Worm (Caenorhabditis elegans): ENCODE data around the gene vha-14.

Gene vha-14

ce11 chrIII:9528824-9529223 is 20.9 kb downstream of the vha-14 start, which contains the start of gene ZK1098.2 (continued):
- TF ChIP-seq ztf-11 (tag; optimal IDR thresholded peaks at IDR 0.05) (no peak), daf-8 (GFP tag; IDR thresholded peaks at IDR 0.05) (no peak), gei-8 (GFP tag; optimal IDR thresholded peaks at IDR 0.05) (no peak), aly-2 (tag; optimal IDR thresholded peaks at IDR 0.05) (no peak), hif-1 (tag; optimal IDR thresholded peaks at IDR 0.05) (peak in 1 of 2 experiments; percentile 50)

DNA sequence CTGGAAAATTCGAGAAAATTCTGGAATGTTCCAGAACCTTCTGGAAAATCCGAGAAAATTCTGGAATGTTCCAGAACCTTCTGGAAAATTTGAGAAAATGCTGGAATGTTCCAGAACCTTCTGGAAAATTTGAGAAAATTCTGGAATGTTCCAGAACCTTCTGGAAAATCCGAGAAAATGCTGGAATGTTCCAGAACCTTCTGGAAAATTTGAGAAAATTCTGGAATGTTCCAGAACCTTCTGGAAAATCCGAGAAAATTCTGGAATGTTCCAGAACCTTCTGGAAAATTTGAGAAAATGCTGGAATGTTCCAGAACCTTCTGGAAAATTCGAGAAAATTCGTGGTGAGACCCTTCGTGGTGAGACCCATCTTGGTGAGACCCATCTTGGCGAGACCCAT is 26.3 kb downstream of the vha-14 start:
- TF ChIP-seq lin-38 (GFP tag; IDR thresholded peaks at IDR 0.05), result peak; percentile 29

DNA sequence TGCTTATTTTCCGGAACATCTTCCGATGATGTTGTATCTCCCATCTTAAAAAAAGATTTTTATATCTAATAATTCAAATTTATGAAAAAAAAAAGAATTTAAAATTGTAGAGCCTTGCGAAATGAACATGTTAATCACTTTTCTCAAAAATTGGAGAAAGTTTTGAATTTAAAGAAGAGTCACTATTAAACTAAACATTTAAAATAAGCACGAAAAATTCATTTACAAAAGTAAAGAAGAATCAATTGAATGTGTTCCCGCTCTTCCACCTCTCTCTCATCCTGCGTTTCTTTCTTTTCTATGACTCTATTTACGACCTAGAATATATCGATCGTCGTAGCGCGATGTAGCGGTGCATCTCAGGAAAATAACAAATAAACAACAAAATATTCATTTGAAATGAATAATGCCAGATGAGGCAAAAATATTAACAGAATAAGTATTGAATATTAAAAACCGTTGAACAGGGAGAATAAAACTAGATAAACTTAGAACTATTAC is 30.8 kb downstream of the vha-14 start, which contains the start of gene ZK1098.3:
Gene ZK1098.3, minus strand, starts transcription at position 51 of the 501 bp plus-strand sequence.
- no peak for TF ChIP-seq daf-16 (GFP tag; optimal IDR thresholded peaks at IDR 0.05)
- TF ChIP-seq daf-16 (tag; optimal IDR thresholded peaks at IDR 0.05), result peak; percentile 48
- no peak for TF ChIP-seq pha-4 (GFP tag; IDR thresholded peaks at IDR 0.05)
- no peak for TF ChIP-seq pha-4 (tag; optimal IDR thresholded peaks at IDR 0.05)
- peak; percentile 47 for TF ChIP-seq ceh-28 (tag; optimal IDR thresholded peaks at IDR 0.05)
- TF ChIP-seq mxl-3 (GFP tag; optimal IDR thresholded peaks at IDR 0.05), result no peak
- no peak for TF ChIP-seq nhr-10 (tag; optimal IDR thresholded peaks at IDR 0.05)
- TF ChIP-seq lsy-2 (tag; optimal IDR thresholded peaks at IDR 0.05), result peak in 1 of 2 experiments; percentile 38
- TF ChIP-seq nhr-28 (tag; optimal IDR thresholded peaks at IDR 0.05), result peak; percentile 2

- TF ChIP-seq egl-27 (tag; optimal IDR thresholded peaks at IDR 0.05), result no peak
- no peak for TF ChIP-seq nhr-42 (GFP tag; IDR thresholded peaks at IDR 0.05)
- TF ChIP-seq mdt-29 (GFP tag; IDR thresholded peaks at IDR 0.05), result no peak
- TF ChIP-seq ztf-11 (tag; optimal IDR thresholded peaks at IDR 0.05), result no peak
- no peak for TF ChIP-seq hmg-1.1 (GFP tag; IDR thresholded peaks at IDR 0.05)
- no peak for TF ChIP-seq Y5F2A.4 (GFP tag; optimal IDR thresholded peaks at IDR 0.05)
- TF ChIP-seq mep-1 (tag; optimal IDR thresholded peaks at IDR 0.05), result no peak
- TF ChIP-seq madf-9 (GFP tag; conservative IDR thresholded peaks at IDR 0.05), result no peak
- TF ChIP-seq nhr-76 (tag; optimal IDR thresholded peaks at IDR 0.05), result no peak
- no peak for TF ChIP-seq lir-3 (tag; optimal IDR thresholded peaks at IDR 0.05)
These were observed 34.4 kb downstream of the vha-14 start, which contains the start of gene mut-7 for ce11 chrIII:9542280-9542679. Gene mut-7, minus strand, starts transcription at chrIII:9542380.

DNA sequence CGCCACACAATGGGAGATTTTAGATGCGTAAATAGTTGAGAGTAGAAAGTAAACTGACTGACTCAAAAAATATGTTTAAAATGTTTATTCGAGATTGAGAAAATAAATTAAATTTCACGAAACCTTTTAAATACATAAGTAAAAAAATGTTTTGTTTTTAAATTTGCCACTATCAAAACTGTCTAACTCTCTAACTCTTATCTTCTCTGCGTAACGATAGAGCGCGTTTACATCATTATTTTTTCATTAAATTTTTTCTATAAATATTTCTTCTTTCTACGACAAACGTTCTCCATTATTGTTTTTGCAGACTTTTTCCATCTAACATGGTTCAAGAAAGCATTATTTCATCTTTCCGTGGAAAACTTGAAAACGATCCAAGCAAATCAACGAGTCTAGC is 34.9 kb downstream of the vha-14 start, which contains the start of gene eif-2Balpha:
Gene eif-2Balpha, plus strand, starts transcription at position 304 of the 400 bp plus-strand sequence.
- TF ChIP-seq lsy-2 (tag; optimal IDR thresholded peaks at IDR 0.05) (peak in 1 of 2 experiments; percentile 84), lin-38 (GFP tag; IDR thresholded peaks at IDR 0.05) (peak; percentile 80), Y75B8A.6 (GFP tag; IDR thresholded peaks at IDR 0.05) (no peak), daf-16 (GFP tag; optimal IDR thresholded peaks at IDR 0.05) (no peak), daf-16 (tag; optimal IDR thresholded peaks at IDR 0.05) (peak; percentile 16), dpl-1 (GFP tag; optimal IDR thresholded peaks at IDR 0.05) (peak; percentile 67), mdl-1 (tag; optimal IDR thresholded peaks at IDR 0.05) (no peak), mep-1 (tag; optimal IDR thresholded peaks at IDR 0.05) (peak; percentile 16), saeg-2 (GFP tag; IDR thresholded peaks at IDR 0.05) (no peak), hlh-30 (tag; optimal IDR thresholded peaks at IDR 0.05; ENCODE audit: insufficient read depth) (peak; percentile 40), F49E8.2 (tag; optimal IDR thresholded peaks at IDR 0.05; ENCODE audit: borderline replicate concordance) (no peak), ceh-82 (tag; optimal IDR thresholded peaks at IDR 0.05) (no peak)

ce11 chrIII:9544125-9544524 is 36.2 kb downstream of the vha-14 start, which contains the start of gene ZK1098.9:
Gene ZK1098.9, plus strand, starts transcription at chrIII:9544425.
- no peak for TF ChIP-seq fkh-10 (GFP tag; optimal IDR thresholded peaks at IDR 0.05)
- no peak for TF ChIP-seq nhr-6 (tag; optimal IDR thresholded peaks at IDR 0.05)
- TF ChIP-seq nhr-76 (tag; optimal IDR thresholded peaks at IDR 0.05), result no peak
- no peak for TF ChIP-seq daf-12 (tag; optimal IDR thresholded peaks at IDR 0.05)
- TF ChIP-seq sdz-12 (GFP tag; optimal IDR thresholded peaks at IDR 0.05), result no peak
- no peak for TF ChIP-seq mdl-1 (tag; optimal IDR thresholded peaks at IDR 0.05)
- no peak for TF ChIP-seq F10B5.3 (tag; optimal IDR thresholded peaks at IDR 0.05)
- no peak for TF ChIP-seq vab-7 (GFP tag; IDR thresholded peaks at IDR 0.05)
- TF ChIP-seq F49E8.2 (tag; optimal IDR thresholded peaks at IDR 0.05; ENCODE audit: borderline replicate concordance), result no peak
- no peak for TF ChIP-seq ceh-44 (GFP tag; IDR thresholded peaks at IDR 0.05)
- TF ChIP-seq nhr-11 (tag; optimal IDR thresholded peaks at IDR 0.05), result no peak
- TF ChIP-seq zfp-2 (tag; optimal IDR thresholded peaks at IDR 0.05), result no peak
- no peak for TF ChIP-seq set-16 (GFP tag; IDR thresholded peaks at IDR 0.05)
- no peak for TF ChIP-seq Y105C5A.15 (GFP tag; IDR thresholded peaks at IDR 0.05)
- no peak for TF ChIP-seq fos-1 (tag; optimal IDR thresholded peaks at IDR 0.05)
